Fruit fly (Drosophila melanogaster) whole organism, prepupa: ENCODE data around the gene Delta.

Experiments used
- CG10669 ChIP-seq: fragments of 200-800 bp; sonication (Bioruptor generic); optimal IDR thresholded peaks from 3 replicates; lab custom pipeline; 2018; ENCODE audit warnings: missing biosample characterization, mild to moderate bottlenecking, missing genetic modification characterization, moderate library complexity
- CG1621 ChIP-seq: fragments of 200-800 bp; sonication (Bioruptor generic); optimal IDR thresholded peaks from 3 replicates; lab custom pipeline; 2018; ENCODE audit warnings: missing biosample characterization, mild to moderate bottlenecking, missing genetic modification characterization
- CG6854 ChIP-seq: fragments of 200-800 bp; sonication (Bioruptor generic); optimal IDR thresholded peaks from 2 replicates; lab custom pipeline; 2017; ENCODE audit warnings: missing biosample characterization, mild to moderate bottlenecking, missing genetic modification characterization
- Ets21C ChIP-seq: fragments of 200-800 bp; sonication (Bioruptor generic); optimal IDR thresholded peaks from 3 replicates; lab custom pipeline; 2016; ENCODE audit warnings: missing biosample characterization, missing genetic modification characterization
- Gug ChIP-seq: fragments of 200-800 bp; sonication (Bioruptor generic); IDR thresholded peaks from 2 replicates; pipeline ENCODE4 v1.3.6; 2022; ENCODE audit warnings: missing biosample characterization, missing genetic modification characterization
- Sox102F ChIP-seq: fragments of 200-800 bp; sonication (Bioruptor generic); optimal IDR thresholded peaks from 2 replicates; lab custom pipeline; 2016; ENCODE audit warnings: missing biosample characterization, mild to moderate bottlenecking, missing genetic modification characterization
- achi ChIP-seq: fragments of 200-800 bp; sonication (Bioruptor generic); optimal IDR thresholded peaks from 3 replicates; lab custom pipeline; 2016; ENCODE audit warnings: missing biosample characterization, missing genetic modification characterization
- dac ChIP-seq: fragments of 200-800 bp; sonication (Bioruptor generic); optimal IDR thresholded peaks from 2 replicates; lab custom pipeline; 2017; ENCODE audit warnings: missing biosample characterization, mild to moderate bottlenecking, missing genetic modification characterization

- no peak for TF ChIP-seq Gug (GFP tag; lab: Robert Waterston, UW)
- peak; percentile 12 for TF ChIP-seq Sox102F (GFP tag; lab: Kevin White, UChicago)
- no peak for TF ChIP-seq achi
- no peak for TF ChIP-seq Ets21C (GFP tag; lab: Kevin White, UChicago)
- TF ChIP-seq dac (GFP tag; lab: Kevin White, UChicago), result no peak
- peak; percentile 71 for TF ChIP-seq CG6854 (GFP tag; lab: Kevin White, UChicago)
- TF ChIP-seq CG1621 (tag; lab: Kevin White, UChicago), result no peak
- TF ChIP-seq CG10669 (GFP tag; lab: Kevin White, UChicago), result no peak
Measured at dm6 chr3R:19328716-19329115, 2.7 kb upstream of the Delta start.
